Fruit fly (Drosophila melanogaster) S2 (cell line): Measurements from ENCODE around the gene CG33946.

ENCODE experiments used
- CG8478 ChIP-seq: fragments of >200 bp; optimal IDR thresholded peaks from 2 replicates; lab custom pipeline; 2018
- CTCF ChIP-seq, 2 experiments: fragments of >200 bp; optimal IDR thresholded peaks; 2 replicates each; lab custom pipeline; 2018

DNA sequence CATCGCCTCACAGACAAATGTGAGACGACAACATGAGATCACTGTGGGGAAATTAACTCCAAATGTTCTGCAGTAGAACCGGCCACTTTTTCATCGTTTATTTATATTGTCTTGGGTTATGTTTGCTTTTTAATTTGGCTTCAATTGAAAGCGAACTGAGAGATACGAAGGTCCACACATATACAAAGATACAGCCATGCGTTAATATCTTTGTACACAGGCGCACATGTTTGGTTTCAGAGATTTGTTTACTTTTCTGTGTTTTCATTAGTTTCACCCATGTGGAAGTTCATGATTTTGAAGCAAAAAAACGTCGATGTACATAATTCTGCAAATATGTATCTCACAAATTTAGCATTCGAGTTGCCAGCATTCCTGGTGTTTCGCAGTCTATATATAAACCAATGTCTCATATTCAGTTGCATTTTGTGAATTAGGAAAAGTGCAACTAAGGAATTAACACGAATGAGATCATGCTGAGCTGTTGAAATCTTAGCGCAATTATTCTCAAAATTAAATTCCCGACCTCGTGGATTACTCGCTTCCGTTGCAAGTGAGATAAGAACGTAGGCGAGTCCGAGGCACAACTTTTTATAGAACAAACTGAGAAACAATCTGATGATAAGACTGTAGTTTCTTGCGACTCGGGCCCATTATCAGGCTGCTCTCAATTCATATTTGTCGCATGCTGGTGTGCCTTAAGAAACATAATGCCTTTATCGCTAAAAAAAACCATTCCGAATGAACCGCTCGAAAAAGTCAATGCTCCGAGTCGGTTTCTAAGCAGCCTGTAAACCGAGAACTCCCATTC is 4.2 kb upstream of the CG33946 start:
- TF ChIP-seq CG8478 = no peak
- TF ChIP-seq CTCF (optimal IDR thresholded peaks at IDR 0.05; lab: Kevin White, UChicago) = no peak
